Fruit fly (Drosophila melanogaster) whole organism, embryonic: ENCODE data around the gene MAGE.

Source experiments
- Ada2b ChIP-seq: fragments of 200-800 bp; sonication (Bioruptor generic); IDR thresholded peaks from 2 replicates; pipeline ENCODE4 v1.3.6; 2022; ENCODE audit warnings: missing biosample characterization, missing genetic modification characterization
- CG1024 ChIP-seq: fragments of 200-800 bp; sonication (Bioruptor generic); IDR thresholded peaks from 2 replicates; pipeline ENCODE4 v1.3.6; 2022; ENCODE audit warnings: missing biosample characterization, missing genetic modification characterization
- CG11696 ChIP-seq: fragments of 200-800 bp; sonication (Bioruptor generic); IDR thresholded peaks from 2 replicates; pipeline ENCODE4 v1.3.6; 2022; ENCODE audit warnings: missing biosample characterization, missing genetic modification characterization
- CG12391 ChIP-seq: fragments of 200-800 bp; sonication (Bioruptor generic); optimal IDR thresholded peaks from 3 replicates; lab custom pipeline; 2018; ENCODE audit warnings: missing biosample characterization, mild to moderate bottlenecking, missing genetic modification characterization, moderate library complexity
- CG14050 ChIP-seq: fragments of 200-800 bp; sonication (Bioruptor generic); IDR thresholded peaks from 3 replicates; pipeline ENCODE4 v1.3.6; 2022; ENCODE audit warnings: missing biosample characterization, missing genetic modification characterization
- CG15073 ChIP-seq: fragments of 200-800 bp; sonication (Bioruptor generic); optimal IDR thresholded peaks from 2 replicates; lab custom pipeline; 2016; ENCODE audit warnings: missing biosample characterization, missing genetic modification characterization
- CG15514 ChIP-seq: fragments of 200-800 bp; sonication (Bioruptor generic); optimal IDR thresholded peaks from 3 replicates; lab custom pipeline; 2017; ENCODE audit warnings: missing biosample characterization, missing genetic modification characterization, mild to moderate bottlenecking, moderate library complexity, missing genetic modification reagents
- CG16815 ChIP-seq: fragments of 200-800 bp; sonication (Bioruptor generic); optimal IDR thresholded peaks from 3 replicates; lab custom pipeline; 2017; ENCODE audit warnings: missing biosample characterization, mild to moderate bottlenecking, missing genetic modification characterization
- CG1792 ChIP-seq: fragments of 200-800 bp; sonication (Bioruptor generic); optimal IDR thresholded peaks from 2 replicates; lab custom pipeline; 2016; ENCODE audit warnings: missing biosample characterization, missing genetic modification characterization
- CG2116 ChIP-seq: fragments of 200-800 bp; sonication (Bioruptor generic); optimal IDR thresholded peaks from 3 replicates; lab custom pipeline; 2018; ENCODE audit warnings: missing biosample characterization, mild to moderate bottlenecking, missing genetic modification characterization
- CG5953 ChIP-seq: fragments of 200-800 bp; sonication (Bioruptor generic); IDR thresholded peaks from 2 replicates; pipeline ENCODE4 v1.3.6; 2022; ENCODE audit warnings: missing biosample characterization, missing genetic modification characterization
- CG6791 ChIP-seq: fragments of 200-800 bp; sonication (Bioruptor generic); IDR thresholded peaks from 3 replicates; pipeline ENCODE4 v1.3.6; 2022; ENCODE audit warnings: missing biosample characterization, missing genetic modification characterization; ENCODE audit not compliant: partially characterized antibody
- CG6813 ChIP-seq: fragments of 200-800 bp; sonication (Bioruptor generic); optimal IDR thresholded peaks from 2 replicates; lab custom pipeline; 2017; ENCODE audit warnings: missing biosample characterization, missing genetic modification characterization, mild to moderate bottlenecking, moderate library complexity, missing genetic modification reagents
- CG8290 ChIP-seq, 3 experiments: fragments of 200-800 bp; sonication (Bioruptor generic); optimal IDR thresholded peaks; 2 replicates each; lab custom pipeline; 2016 to 2019; ENCODE audit warnings: missing biosample characterization in 3 of 3, missing genetic modification characterization in 3 of 3, mild to moderate bottlenecking in 2 of 3, moderate library complexity in 1 of 3
- CG9437 ChIP-seq: fragments of 200-800 bp; sonication (Bioruptor generic); optimal IDR thresholded peaks from 2 replicates; lab custom pipeline; 2018; ENCODE audit warnings: missing biosample characterization, mild to moderate bottlenecking, missing genetic modification characterization
- CTCF ChIP-seq: fragments of 200-800 bp; sonication (Bioruptor generic); optimal IDR thresholded peaks from 2 replicates; lab custom pipeline; 2017; ENCODE audit warnings: missing biosample characterization, mild to moderate bottlenecking, missing genetic modification characterization, moderate library complexity
- Chrac-16 ChIP-seq: fragments of 200-800 bp; sonication (Bioruptor generic); optimal IDR thresholded peaks from 3 replicates; lab custom pipeline; 2016; ENCODE audit warnings: missing biosample characterization, missing genetic modification characterization
- D ChIP-seq, 2 experiments: fragments of 200-800 bp in 1 of 2; fragments of >200 bp in 1 of 2; sonication (Bioruptor generic) in 1 of 2; optimal IDR thresholded peaks; 2 replicates in 1 of 2; 3 replicates in 1 of 2; lab custom pipeline; 2017; ENCODE audit warnings: mild to moderate bottlenecking in 1 of 2, missing biosample characterization in 1 of 2, missing genetic modification characterization in 1 of 2, missing genetic modification reagents in 1 of 2
- Dip2 ChIP-seq: fragments of 200-800 bp; sonication (Bioruptor generic); IDR thresholded peaks from 2 replicates; pipeline ENCODE4 v1.3.6; 2022; ENCODE audit warnings: missing biosample characterization, missing genetic modification characterization
- Fer2 ChIP-seq: fragments of 200-800 bp; sonication (Bioruptor generic); optimal IDR thresholded peaks from 2 replicates; lab custom pipeline; 2018; ENCODE audit warnings: missing biosample characterization, mild to moderate bottlenecking, missing genetic modification characterization, moderate library complexity
- Lhr ChIP-seq: fragments of 200-800 bp; sonication (Bioruptor generic); optimal IDR thresholded peaks from 3 replicates; lab custom pipeline; 2017; ENCODE audit warnings: mild to moderate bottlenecking, missing biosample characterization, missing genetic modification reagents, missing genetic modification characterization
- MBD-R2 ChIP-seq: fragments of 200-800 bp; sonication (Bioruptor generic); IDR thresholded peaks from 2 replicates; pipeline ENCODE4 v1.3.6; 2022; ENCODE audit warnings: missing biosample characterization, missing genetic modification characterization
- NC2β ChIP-seq: fragments of 200-800 bp; sonication (Bioruptor generic); optimal IDR thresholded peaks from 2 replicates; lab custom pipeline; 2016; ENCODE audit warnings: missing biosample characterization, missing genetic modification characterization
- Oli ChIP-seq: fragments of 200-800 bp; sonication (Bioruptor generic); optimal IDR thresholded peaks from 2 replicates; lab custom pipeline; 2018; ENCODE audit warnings: missing biosample characterization, mild to moderate bottlenecking, missing genetic modification characterization, moderate library complexity
- Pdp1 ChIP-seq, 2 experiments: fragments of 200-800 bp; sonication (Bioruptor generic); optimal IDR thresholded peaks; 3 replicates each; lab custom pipeline; 2016; ENCODE audit warnings: missing biosample characterization in 2 of 2, missing genetic modification characterization in 2 of 2, mild to moderate bottlenecking in 1 of 2, moderate library complexity in 1 of 2
- Scr ChIP-seq: fragments of 200-800 bp; sonication (Bioruptor generic); IDR thresholded peaks from 2 replicates; pipeline ENCODE4 v1.3.6; 2022; ENCODE audit warnings: missing biosample characterization, missing genetic modification characterization; ENCODE audit not compliant: partially characterized antibody
- Side ChIP-seq: fragments of 200-800 bp; sonication (Bioruptor generic); optimal IDR thresholded peaks from 2 replicates; lab custom pipeline; 2016; ENCODE audit warnings: missing biosample characterization, missing genetic modification characterization
- Sox102F ChIP-seq: fragments of 200-800 bp; sonication (Bioruptor generic); optimal IDR thresholded peaks from 2 replicates; lab custom pipeline; 2018; ENCODE audit warnings: missing biosample characterization, mild to moderate bottlenecking, missing genetic modification characterization, moderate library complexity
- Vsx1 ChIP-seq: fragments of 200-800 bp; sonication (Bioruptor generic); optimal IDR thresholded peaks from 2 replicates; lab custom pipeline; 2017; ENCODE audit warnings: missing biosample characterization, mild to moderate bottlenecking, missing genetic modification characterization, missing genetic modification reagents
- abd-A ChIP-seq: fragments of 200-800 bp; sonication (Bioruptor generic); optimal IDR thresholded peaks from 3 replicates; lab custom pipeline; 2019; ENCODE audit warnings: missing biosample characterization, mild to moderate bottlenecking, missing genetic modification characterization, moderate library complexity
- ap ChIP-seq: fragments of 200-800 bp; sonication (Bioruptor generic); IDR thresholded peaks from 2 replicates; pipeline ENCODE4 v1.3.6; 2022; ENCODE audit warnings: missing biosample characterization, missing genetic modification characterization
- bsh ChIP-seq, 2 experiments: fragments of 200-800 bp; sonication (Bioruptor generic); optimal IDR thresholded peaks; 2 replicates each; lab custom pipeline; 2017 to 2018; ENCODE audit warnings: mild to moderate bottlenecking in 2 of 2, missing biosample characterization in 2 of 2, missing genetic modification characterization in 2 of 2, moderate library complexity in 1 of 2
- chm ChIP-seq: fragments of 200-800 bp; sonication (Bioruptor generic); IDR thresholded peaks from 2 replicates; pipeline ENCODE4 v1.3.6; 2022; ENCODE audit warnings: missing biosample characterization, missing genetic modification characterization
- crol ChIP-seq: fragments of 200-800 bp; sonication (Bioruptor generic); IDR thresholded peaks from 2 replicates; pipeline ENCODE4 v1.3.6; 2022; ENCODE audit warnings: missing biosample characterization, missing genetic modification characterization
- dimm ChIP-seq: fragments of 200-800 bp; sonication (Bioruptor generic); IDR thresholded peaks from 2 replicates; pipeline ENCODE4 v1.3.6; 2022; ENCODE audit warnings: missing biosample characterization, missing genetic modification characterization
- dpn ChIP-seq, 2 experiments: fragments of 200-800 bp; sonication (Bioruptor generic); optimal IDR thresholded peaks; 3 replicates each; lab custom pipeline; 2016; ENCODE audit warnings: missing biosample characterization in 2 of 2, missing genetic modification characterization in 2 of 2
- ewg ChIP-seq: fragments of 200-800 bp; sonication (Bioruptor generic); optimal IDR thresholded peaks from 3 replicates; lab custom pipeline; 2017; ENCODE audit warnings: mild to moderate bottlenecking, missing biosample characterization, missing genetic modification reagents, missing genetic modification characterization
- grn ChIP-seq: fragments of 200-800 bp; sonication (Bioruptor generic); optimal IDR thresholded peaks from 3 replicates; lab custom pipeline; 2017; ENCODE audit warnings: missing biosample characterization, missing genetic modification characterization
- gro ChIP-seq: fragments of 200-800 bp; sonication (Bioruptor generic); optimal IDR thresholded peaks from 2 replicates; lab custom pipeline; 2016; ENCODE audit warnings: missing biosample characterization, missing genetic modification characterization
- nom ChIP-seq: fragments of 200-800 bp; sonication (Bioruptor generic); optimal IDR thresholded peaks from 2 replicates; lab custom pipeline; 2017; ENCODE audit warnings: missing biosample characterization, missing genetic modification characterization, mild to moderate bottlenecking, moderate library complexity, missing genetic modification reagents
- repo ChIP-seq: fragments of 200-800 bp; sonication (Bioruptor generic); optimal IDR thresholded peaks from 2 replicates; lab custom pipeline; 2016; ENCODE audit warnings: missing biosample characterization, missing genetic modification characterization
- salm ChIP-seq: fragments of 200-800 bp; sonication (Bioruptor generic); optimal IDR thresholded peaks from 2 replicates; lab custom pipeline; 2018; ENCODE audit warnings: missing biosample characterization, mild to moderate bottlenecking, missing genetic modification characterization
- ssp ChIP-seq: fragments of 200-800 bp; sonication (Bioruptor generic); IDR thresholded peaks from 2 replicates; pipeline ENCODE4 v1.3.6; 2022; ENCODE audit warnings: missing biosample characterization, missing genetic modification characterization
- wdn ChIP-seq: fragments of 200-800 bp; sonication (Bioruptor generic); IDR thresholded peaks from 2 replicates; pipeline ENCODE4 v1.3.6; 2022; ENCODE audit warnings: missing biosample characterization, missing genetic modification characterization
- wek ChIP-seq: fragments of 200-800 bp; sonication (Bioruptor generic); optimal IDR thresholded peaks from 3 replicates; lab custom pipeline; 2018; ENCODE audit warnings: missing biosample characterization, mild to moderate bottlenecking, missing genetic modification characterization, moderate library complexity
- z ChIP-seq: fragments of 200-800 bp; sonication (Bioruptor generic); IDR thresholded peaks from 3 replicates; pipeline ENCODE4 v1.3.6; 2022; ENCODE audit warnings: missing biosample characterization, missing genetic modification characterization
- zen ChIP-seq: fragments of 200-800 bp; sonication (Bioruptor generic); optimal IDR thresholded peaks from 3 replicates; lab custom pipeline; 2018; ENCODE audit warnings: missing biosample characterization, mild to moderate bottlenecking, missing genetic modification characterization, moderate library complexity
- zen2 ChIP-seq: fragments of 200-800 bp; sonication (Bioruptor generic); IDR thresholded peaks from 3 replicates; pipeline ENCODE4 v1.3.6; 2022; ENCODE audit warnings: missing biosample characterization, missing genetic modification characterization; ENCODE audit not compliant: partially characterized antibody
- zfh2 ChIP-seq: fragments of 200-800 bp; sonication (Bioruptor generic); optimal IDR thresholded peaks from 2 replicates; lab custom pipeline; 2016; ENCODE audit warnings: missing biosample characterization, missing genetic modification characterization

The MAGE gene

DNA sequence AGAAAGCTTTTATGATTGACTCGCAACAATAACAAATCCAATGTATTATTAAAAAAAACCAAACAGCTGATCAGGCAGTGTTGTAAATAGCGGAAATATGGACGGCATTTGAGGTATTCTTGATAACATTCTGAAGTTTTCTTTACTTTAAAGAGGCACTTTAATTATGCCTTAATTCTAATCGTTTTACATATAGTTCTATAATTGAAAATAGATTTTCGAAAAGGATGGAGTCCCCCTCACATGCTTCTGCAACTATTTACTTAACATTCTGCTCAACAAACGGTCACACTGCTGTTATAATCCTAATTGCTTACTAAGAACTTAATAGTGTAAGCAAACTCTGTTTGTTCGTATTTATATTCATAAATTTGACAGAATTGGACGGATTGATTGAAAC lies 27.0 kb downstream of the MAGE start, which contains the start of gene CG10068 (continued):
- TF ChIP-seq CG15514 (GFP tag; lab: Kevin White, UChicago) (peak; percentile 85), D (optimal IDR thresholded peaks at IDR 0.05; lab: Kevin White, UChicago) (no peak), D (GFP tag; optimal IDR thresholded peaks at IDR 0.05; lab: Kevin White, UChicago) (peak; percentile 83), CG15073 (no peak), Fer2 (tag; lab: Kevin White, UChicago) (peak; percentile 73), CTCF (GFP tag; lab: Kevin White, UChicago) (peak; percentile 62), Sox102F (GFP tag; lab: Kevin White, UChicago) (peak; percentile 90), Side (GFP tag; lab: Kevin White, UChicago) (peak; percentile 87), CG1024 (GFP tag; lab: Robert Waterston, UW) (peak; percentile 90), Scr (GFP tag; lab: Robert Waterston, UW) (0 out of 2 replicates have a peak, but pooled peaks have one; percentile 22), ewg (GFP tag; lab: Kevin White, UChicago) (peak; percentile 78), repo (GFP tag; lab: Kevin White, UChicago) (peak; percentile 72), zen (peak; percentile 98), ssp (GFP tag; lab: Robert Waterston, UW) (peak; percentile 70), CG6813 (GFP tag; lab: Kevin White, UChicago) (peak; percentile 74), Lhr (GFP tag; lab: Kevin White, UChicago) (peak; percentile 92), CG11696 (peak; percentile 89), Chrac-16 (GFP tag; lab: Kevin White, UChicago) (peak; percentile 89), bsh (GFP tag; optimal IDR thresholded peaks at IDR 0.05; lab: Kevin White, UChicago) (peak; percentile 30 to 91), CG6791 (no peak), z (GFP tag; lab: Robert Waterston, UW) (peak; percentile 66; the same call in 2 of the 3 replicates), wek (GFP tag; lab: Kevin White, UChicago) (peak; percentile 99), NC2β (peak; percentile 92), gro (GFP tag; lab: Kevin White, UChicago) (peak; percentile 90), CG14050 (GFP tag; lab: Robert Waterston, UW) (peak; percentile 89), MBD-R2 (GFP tag; lab: Robert Waterston, UW) (peak; percentile 93), Dip2 (GFP tag; lab: Robert Waterston, UW) (peak; percentile 40; the same call in 1 of the 2 replicates), nom (GFP tag; lab: Kevin White, UChicago) (peak; percentile 63), CG8290 (GFP tag; optimal IDR thresholded peaks at IDR 0.05; lab: Kevin White, UChicago) (peak; percentile 94), CG8290 (tag; optimal IDR thresholded peaks at IDR 0.05; lab: Kevin White, UChicago) (peak; percentile 73 to 86), Pdp1 (GFP tag; optimal IDR thresholded peaks at IDR 0.05; lab: Kevin White, UChicago) (peak; percentile 89 to 91), dimm (no peak; the same call in 1 of the 2 replicates), zfh2 (GFP tag; lab: Kevin White, UChicago) (peak; percentile 83), wdn (GFP tag; lab: Robert Waterston, UW) (peak; percentile 83), abd-A (tag; lab: Kevin White, UChicago) (peak; percentile 90), crol (GFP tag; lab: Robert Waterston, UW) (peak; percentile 45; the same call in 1 of the 2 replicates), CG12391 (tag; lab: Kevin White, UChicago) (peak; percentile 95), Vsx1 (GFP tag; lab: Kevin White, UChicago) (peak; percentile 72), zen2 (GFP tag; lab: Robert Waterston, UW) (0 out of 3 replicates have a peak, but pooled peaks have one; percentile 6), chm (GFP tag; lab: Robert Waterston, UW) (peak; percentile 93), ap (GFP tag; lab: Robert Waterston, UW) (peak; percentile 85), Oli (tag; lab: Kevin White, UChicago) (peak; percentile 72), grn (peak; percentile 13), CG5953 (peak; percentile 89), CG16815 (GFP tag; lab: Kevin White, UChicago) (peak; percentile 77), CG9437 (GFP tag; lab: Kevin White, UChicago) (peak; percentile 62), salm (tag; lab: Kevin White, UChicago) (peak; percentile 75), Ada2b (GFP tag; lab: Robert Waterston, UW) (peak; percentile 88), CG2116 (GFP tag; lab: Kevin White, UChicago) (peak; percentile 76), CG1792 (peak; percentile 79), dpn (GFP tag; optimal IDR thresholded peaks at IDR 0.05; lab: Kevin White, UChicago) (peak; percentile 87)
